Worm (Caenorhabditis elegans) whole organism, early embryonic: ENCODE measurements around the gene F38B6.8.

Source experiments
- B0310.2 ChIP-seq: sonication (generic microtip); optimal IDR thresholded peaks from 2 replicates; lab custom pipeline; 2016; ENCODE audit warnings: mild to moderate bottlenecking, missing genetic modification characterization, missing compliant biosample characterization
- F13C5.2 ChIP-seq: sonication (generic microtip); optimal IDR thresholded peaks from 2 replicates; lab custom pipeline; 2017; ENCODE audit warnings: mild to moderate bottlenecking, missing genetic modification characterization, inconsistent platforms, missing compliant biosample characterization
- ama-1 ChIP-seq: fragments of 150-350 bp; optimal IDR thresholded peaks from 2 replicates; lab custom pipeline; 2014
- ceh-13 ChIP-seq: fragments of 200-800 bp; sonication (Bioruptor generic); optimal IDR thresholded peaks from 2 replicates; lab custom pipeline; 2018; ENCODE audit warnings: mild to moderate bottlenecking, missing genetic modification characterization, missing compliant biosample characterization
- ceh-36 ChIP-seq: sonication (generic microtip); optimal IDR thresholded peaks from 2 replicates; lab custom pipeline; 2016; ENCODE audit warnings: missing genetic modification characterization, inconsistent platforms, missing compliant biosample characterization
- ets-7 ChIP-seq: sonication (generic microtip); optimal IDR thresholded peaks from 2 replicates; lab custom pipeline; 2016; ENCODE audit warnings: missing genotype, missing genetic modification characterization, missing compliant biosample characterization
- flt-1 ChIP-seq: fragments of 200-800 bp; sonication (Bioruptor generic); IDR thresholded peaks from 2 replicates; pipeline ENCODE4 v1.3.6; 2022; ENCODE audit warnings: missing genetic modification characterization, missing compliant biosample characterization
- hmg-4 ChIP-seq: fragments of 200-800 bp; sonication (Bioruptor generic); optimal IDR thresholded peaks from 2 replicates; lab custom pipeline; 2018; ENCODE audit warnings: mild to moderate bottlenecking, missing genetic modification characterization, missing compliant biosample characterization
- hnd-1 ChIP-seq: sonication (generic microtip); optimal IDR thresholded peaks from 2 replicates; lab custom pipeline; 2016; ENCODE audit warnings: missing genetic modification characterization, missing compliant biosample characterization
- pes-1 ChIP-seq: fragments of 200-800 bp; sonication (Bioruptor generic); IDR thresholded peaks from 2 replicates; pipeline ENCODE4 v1.3.6; 2022; ENCODE audit warnings: missing genetic modification reagents, missing genetic modification characterization, missing compliant biosample characterization
- tbx-11 ChIP-seq: fragments of 200-800 bp; sonication (Bioruptor generic); IDR thresholded peaks from 2 replicates; pipeline ENCODE4 v1.3.6; 2022; ENCODE audit warnings: missing genetic modification characterization, missing compliant biosample characterization
- tbx-37 ChIP-seq: fragments of 200-800 bp; sonication (Bioruptor generic); conservative IDR thresholded peaks from 2 replicates; pipeline ENCODE4 v1.3.6; 2022; ENCODE audit warnings: missing genetic modification reagents, missing genetic modification characterization, missing compliant biosample characterization

DNA sequence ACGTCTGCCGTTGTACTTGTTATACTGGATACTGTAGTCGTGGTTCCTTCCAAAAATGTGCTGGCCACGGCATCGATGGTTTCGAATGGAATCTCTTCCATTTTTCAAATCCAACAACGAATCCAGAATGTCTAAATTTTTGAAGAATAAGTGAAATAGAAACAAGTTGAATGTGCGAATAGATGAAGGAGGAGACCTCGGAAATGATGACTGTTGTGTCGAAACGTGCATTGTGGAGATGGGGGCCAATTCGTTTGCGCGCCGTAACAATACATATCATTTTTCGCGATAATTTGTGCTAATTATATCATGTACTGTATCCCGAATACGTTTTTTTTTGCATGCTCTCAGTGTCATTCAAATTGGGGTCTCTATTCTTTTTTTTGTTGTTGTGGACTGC is 47.4 kb downstream of the F38B6.8 start, which contains the start of gene aexr-1:
- TF ChIP-seq flt-1 = no peak
- TF ChIP-seq ceh-13 (GFP tag; lab: Kevin White, UChicago) = no peak
- TF ChIP-seq ama-1 (lab: Kevin White, UChicago) = no peak
- no peak for TF ChIP-seq B0310.2 (tag; lab: Kevin White, UChicago)
- TF ChIP-seq tbx-11 (GFP tag; lab: Robert Waterston, UW) = no peak
- TF ChIP-seq ceh-36 (tag; lab: Kevin White, UChicago) = no peak
- TF ChIP-seq pes-1 (GFP tag; lab: Robert Waterston, UW) = no peak
- TF ChIP-seq tbx-37 (GFP tag; lab: Robert Waterston, UW) = no peak
- TF ChIP-seq hnd-1 (tag; lab: Kevin White, UChicago) = no peak
- no peak for TF ChIP-seq ets-7 (tag; lab: Kevin White, UChicago)
- TF ChIP-seq hmg-4 (GFP tag; lab: Kevin White, UChicago) = no peak
- no peak for TF ChIP-seq F13C5.2 (tag; lab: Kevin White, UChicago)
